Fruit fly (Drosophila melanogaster) whole organism, embryonic: ENCODE measurements around the gene P5CDh2.

Source experiments
- BEAF-32 ChIP-seq: fragments of 200-800 bp; sonication (Bioruptor generic); optimal IDR thresholded peaks from 3 replicates; lab custom pipeline; 2017; ENCODE audit warnings: missing biosample characterization, missing genetic modification characterization, mild to moderate bottlenecking, moderate library complexity, missing genetic modification reagents
- Blimp-1 ChIP-seq: fragments of 200-800 bp; sonication (Bioruptor generic); optimal IDR thresholded peaks from 3 replicates; lab custom pipeline; 2018; ENCODE audit warnings: missing biosample characterization, missing genetic modification characterization, mild to moderate bottlenecking, moderate library complexity, missing genetic modification reagents
- CG10267 ChIP-seq: fragments of 200-800 bp; sonication (Bioruptor generic); optimal IDR thresholded peaks from 2 replicates; lab custom pipeline; 2018; ENCODE audit warnings: missing biosample characterization, mild to moderate bottlenecking, missing genetic modification characterization, moderate library complexity
- CG11504 ChIP-seq: fragments of 200-800 bp; sonication (Bioruptor generic); optimal IDR thresholded peaks from 3 replicates; lab custom pipeline; 2019; ENCODE audit warnings: missing biosample characterization, mild to moderate bottlenecking, missing genetic modification characterization, moderate library complexity
- CG12104 ChIP-seq: fragments of 200-800 bp; sonication (Bioruptor generic); optimal IDR thresholded peaks from 3 replicates; lab custom pipeline; 2016; ENCODE audit warnings: missing biosample characterization, missing genetic modification characterization
- CG1233 ChIP-seq: fragments of 200-800 bp; sonication (Bioruptor generic); optimal IDR thresholded peaks from 4 replicates; lab custom pipeline; 2018; ENCODE audit warnings: missing biosample characterization, mild to moderate bottlenecking, missing genetic modification characterization
- CG15696 ChIP-seq: fragments of 200-800 bp; sonication (Bioruptor generic); optimal IDR thresholded peaks from 2 replicates; lab custom pipeline; 2019; ENCODE audit warnings: missing biosample characterization, mild to moderate bottlenecking, missing genetic modification characterization, moderate library complexity
- CG17802 ChIP-seq: fragments of 200-800 bp; sonication (Bioruptor generic); optimal IDR thresholded peaks from 2 replicates; lab custom pipeline; 2018; ENCODE audit warnings: missing biosample characterization, mild to moderate bottlenecking, missing genetic modification characterization, moderate library complexity
- CG18764 ChIP-seq: fragments of 200-800 bp; sonication (Bioruptor generic); optimal IDR thresholded peaks from 3 replicates; lab custom pipeline; 2016; ENCODE audit warnings: missing biosample characterization, missing genetic modification characterization
- CG2116 ChIP-seq: fragments of 200-800 bp; sonication (Bioruptor generic); optimal IDR thresholded peaks from 3 replicates; lab custom pipeline; 2018; ENCODE audit warnings: missing biosample characterization, mild to moderate bottlenecking, missing genetic modification characterization
- CG30020 ChIP-seq: fragments of 200-800 bp; optimal IDR thresholded peaks from 2 replicates; lab custom pipeline; 2019; ENCODE audit warnings: missing biosample characterization, mild to moderate bottlenecking, missing genetic modification characterization, moderate library complexity
- CG4328 ChIP-seq: fragments of 200-800 bp; sonication (Bioruptor generic); optimal IDR thresholded peaks from 3 replicates; lab custom pipeline; 2017; ENCODE audit warnings: missing biosample characterization, missing genetic modification reagents, missing genetic modification characterization
- CG4424 ChIP-seq: fragments of 200-800 bp; sonication (Bioruptor generic); optimal IDR thresholded peaks from 3 replicates; lab custom pipeline; 2016; ENCODE audit warnings: missing biosample characterization, missing genetic modification characterization
- CG4707 ChIP-seq: fragments of 200-800 bp; sonication (Bioruptor generic); optimal IDR thresholded peaks from 2 replicates; lab custom pipeline; 2018; ENCODE audit warnings: missing biosample characterization, mild to moderate bottlenecking, missing genetic modification characterization, moderate library complexity
- CG4820 ChIP-seq: fragments of 200-800 bp; sonication (Bioruptor generic); optimal IDR thresholded peaks from 3 replicates; lab custom pipeline; 2016; ENCODE audit warnings: missing biosample characterization, missing genetic modification characterization
- CG8944 ChIP-seq: fragments of 200-800 bp; sonication (Bioruptor generic); optimal IDR thresholded peaks from 3 replicates; lab custom pipeline; 2016; ENCODE audit warnings: missing biosample characterization, missing genetic modification characterization
- CoRest ChIP-seq: fragments of 200-800 bp; sonication (Bioruptor generic); optimal IDR thresholded peaks from 3 replicates; lab custom pipeline; 2018; ENCODE audit warnings: missing biosample characterization, mild to moderate bottlenecking, missing genetic modification characterization, moderate library complexity
- Doc3 ChIP-seq: fragments of 200-800 bp; sonication (Bioruptor generic); IDR thresholded peaks from 3 replicates; pipeline ENCODE4 v1.3.6; 2022; ENCODE audit warnings: missing biosample characterization, missing genetic modification characterization; ENCODE audit not compliant: partially characterized antibody
- Ets97D ChIP-seq: fragments of 200-800 bp; sonication (Bioruptor generic); optimal IDR thresholded peaks from 3 replicates; lab custom pipeline; 2016; ENCODE audit warnings: missing biosample characterization, missing genetic modification characterization
- Hr51 ChIP-seq, 2 experiments: fragments of 200-800 bp; sonication (Bioruptor generic); optimal IDR thresholded peaks; 2 replicates in 1 of 2; 3 replicates in 1 of 2; lab custom pipeline; 2016 to 2018; ENCODE audit warnings: missing biosample characterization in 2 of 2, missing genetic modification characterization in 2 of 2, mild to moderate bottlenecking in 1 of 2, moderate library complexity in 1 of 2
- Mad ChIP-seq: fragments of 200-800 bp; sonication (Bioruptor generic); optimal IDR thresholded peaks from 2 replicates; lab custom pipeline; 2016; ENCODE audit warnings: missing biosample characterization, missing genetic modification characterization
- Myb ChIP-seq: fragments of 200-800 bp; sonication (Bioruptor generic); optimal IDR thresholded peaks from 2 replicates; lab custom pipeline; 2016; ENCODE audit warnings: missing biosample characterization, missing genetic modification characterization
- NfI ChIP-seq: fragments of 200-800 bp; sonication (Bioruptor generic); optimal IDR thresholded peaks from 3 replicates; lab custom pipeline; 2018; ENCODE audit warnings: missing biosample characterization, mild to moderate bottlenecking, missing genetic modification characterization, moderate library complexity
- Optix ChIP-seq: fragments of 200-800 bp; sonication (Bioruptor generic); IDR thresholded peaks from 3 replicates; pipeline ENCODE4 v1.3.6; 2022; ENCODE audit warnings: missing biosample characterization, missing genetic modification characterization
- Rfx ChIP-seq: fragments of 200-800 bp; sonication (Bioruptor generic); IDR thresholded peaks from 2 replicates; pipeline ENCODE4 v1.3.6; 2022; ENCODE audit warnings: missing biosample characterization, missing genetic modification characterization
- Sox100B ChIP-seq: fragments of 200-800 bp; sonication (Bioruptor generic); optimal IDR thresholded peaks from 3 replicates; lab custom pipeline; 2018; ENCODE audit warnings: missing biosample characterization, mild to moderate bottlenecking, missing genetic modification characterization
- YL-1 ChIP-seq: fragments of 200-800 bp; sonication (Bioruptor generic); optimal IDR thresholded peaks from 3 replicates; lab custom pipeline; 2017; ENCODE audit warnings: missing biosample characterization, mild to moderate bottlenecking, missing genetic modification characterization
- ap ChIP-seq: fragments of 200-800 bp; sonication (Bioruptor generic); IDR thresholded peaks from 2 replicates; pipeline ENCODE4 v1.3.6; 2022; ENCODE audit warnings: missing biosample characterization, missing genetic modification characterization
- ash1 ChIP-seq: fragments of 200-800 bp; sonication (Bioruptor generic); optimal IDR thresholded peaks from 2 replicates; lab custom pipeline; 2018; ENCODE audit warnings: missing biosample characterization, mild to moderate bottlenecking, missing genetic modification characterization
- br ChIP-seq: fragments of >200 bp; optimal IDR thresholded peaks from 2 replicates; lab custom pipeline; 2017
- cad ChIP-seq: fragments of >200 bp; optimal IDR thresholded peaks from 2 replicates; lab custom pipeline; 2017; ENCODE audit warnings: missing biosample characterization, missing genetic modification characterization
- chn ChIP-seq: fragments of 200-800 bp; sonication (Bioruptor generic); optimal IDR thresholded peaks from 2 replicates; lab custom pipeline; 2016; ENCODE audit warnings: missing biosample characterization, missing genetic modification characterization
- corto ChIP-seq: fragments of 200-800 bp; sonication (Bioruptor generic); optimal IDR thresholded peaks from 2 replicates; lab custom pipeline; 2016; ENCODE audit warnings: missing biosample characterization, mild to moderate bottlenecking, missing genetic modification characterization, moderate library complexity
- croc ChIP-seq: fragments of 200-800 bp; sonication (Bioruptor generic); conservative IDR thresholded peaks from 3 replicates; pipeline ENCODE4 v1.3.6; 2022; ENCODE audit warnings: missing biosample characterization, missing genetic modification characterization
- gcm ChIP-seq: fragments of 200-800 bp; sonication (Bioruptor generic); optimal IDR thresholded peaks from 2 replicates; lab custom pipeline; 2019; ENCODE audit warnings: missing biosample characterization, mild to moderate bottlenecking, missing genetic modification characterization, moderate library complexity
- gem ChIP-seq: fragments of 200-800 bp; sonication (Bioruptor generic); optimal IDR thresholded peaks from 2 replicates; lab custom pipeline; 2019; ENCODE audit warnings: missing biosample characterization, mild to moderate bottlenecking, missing genetic modification characterization, moderate library complexity
- gt ChIP-seq: fragments of 200-800 bp; sonication (Bioruptor generic); IDR thresholded peaks from 2 replicates; pipeline ENCODE4 v1.3.6; 2022; ENCODE audit warnings: missing biosample characterization, missing genetic modification characterization
- her ChIP-seq: fragments of 200-800 bp; sonication (Bioruptor generic); optimal IDR thresholded peaks from 2 replicates; lab custom pipeline; 2016; ENCODE audit warnings: missing biosample characterization, missing genetic modification characterization
- lmd ChIP-seq: fragments of 200-800 bp; sonication (Bioruptor generic); IDR thresholded peaks from 2 replicates; pipeline ENCODE4 v1.3.6; 2022; ENCODE audit warnings: missing biosample characterization, missing genetic modification characterization
- luna ChIP-seq: fragments of 200-800 bp; sonication (Bioruptor generic); optimal IDR thresholded peaks from 2 replicates; lab custom pipeline; 2016; ENCODE audit warnings: missing biosample characterization, missing genetic modification characterization
- mirr ChIP-seq: fragments of 200-800 bp; sonication (Bioruptor generic); optimal IDR thresholded peaks from 3 replicates; lab custom pipeline; 2018; ENCODE audit warnings: missing biosample characterization, mild to moderate bottlenecking, missing genetic modification characterization
- p53 ChIP-seq: fragments of 200-800 bp; sonication (Bioruptor generic); optimal IDR thresholded peaks from 2 replicates; lab custom pipeline; 2016; ENCODE audit warnings: missing biosample characterization, missing genetic modification characterization
- pita ChIP-seq: fragments of 200-800 bp; sonication (Bioruptor generic); optimal IDR thresholded peaks from 2 replicates; lab custom pipeline; 2017; ENCODE audit warnings: missing biosample characterization, mild to moderate bottlenecking, missing genetic modification characterization
- pnt ChIP-seq: fragments of 200-800 bp; sonication (Bioruptor generic); optimal IDR thresholded peaks from 3 replicates; lab custom pipeline; 2016; ENCODE audit warnings: missing biosample characterization, missing genetic modification characterization
- psq ChIP-seq: fragments of 200-800 bp; sonication (Bioruptor generic); optimal IDR thresholded peaks from 2 replicates; lab custom pipeline; 2017; ENCODE audit warnings: missing biosample characterization, missing genetic modification characterization
- tgo ChIP-seq: fragments of 200-800 bp; sonication (Bioruptor generic); IDR thresholded peaks from 3 replicates; pipeline ENCODE4 v1.3.6; 2022; ENCODE audit warnings: missing biosample characterization, missing genetic modification characterization
- tin ChIP-seq: fragments of 200-800 bp; sonication (Bioruptor generic); optimal IDR thresholded peaks from 3 replicates; lab custom pipeline; 2016; ENCODE audit warnings: missing biosample characterization, missing genetic modification characterization
- tio ChIP-seq: fragments of 200-800 bp; sonication (Bioruptor generic); optimal IDR thresholded peaks from 2 replicates; lab custom pipeline; 2017; ENCODE audit warnings: missing biosample characterization, missing genetic modification characterization, inconsistent platforms
- tll ChIP-seq, 2 experiments: fragments of 200-800 bp in 1 of 2; fragments of >200 bp in 1 of 2; sonication (Bioruptor generic) in 1 of 2; optimal IDR thresholded peaks; 2 replicates each; lab custom pipeline; 2017 to 2019; ENCODE audit warnings: missing biosample characterization in 2 of 2, missing genetic modification characterization in 2 of 2, mild to moderate bottlenecking in 1 of 2, moderate library complexity in 1 of 2

The P5CDh2 gene

DNA sequence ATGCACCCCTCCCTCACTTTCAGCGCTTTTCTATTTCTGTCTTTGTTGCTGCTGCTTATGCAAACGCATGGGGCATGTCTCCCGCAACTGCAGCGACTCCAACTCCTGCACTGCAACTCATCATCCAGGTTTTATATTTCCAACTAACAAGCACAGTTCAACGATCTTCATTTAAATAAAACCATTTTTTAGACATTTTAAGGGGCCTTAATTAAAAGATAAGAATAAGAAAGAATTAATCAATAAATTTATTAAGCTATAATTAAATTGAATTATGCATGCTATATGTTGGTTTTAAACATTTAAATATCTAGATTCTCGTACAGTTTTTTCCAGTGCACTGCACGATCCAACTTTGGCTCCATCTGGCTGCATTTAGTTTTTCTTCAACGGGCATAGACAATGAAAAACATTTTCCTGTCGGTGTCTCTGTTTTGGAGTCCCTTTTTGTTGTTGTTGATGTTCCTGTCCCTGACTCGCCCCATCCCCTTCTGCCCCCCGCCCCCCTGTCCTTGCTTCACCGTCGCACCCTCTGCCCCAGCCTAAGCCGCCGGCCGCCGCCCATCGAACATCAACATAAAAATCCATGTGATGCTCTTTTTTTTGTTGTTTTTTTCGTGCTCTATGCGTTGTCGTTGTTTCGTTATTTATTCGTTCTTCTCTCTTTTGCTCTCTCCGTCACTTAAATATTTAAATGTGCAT, 48.8 kb upstream of the P5CDh2 start (continued):
- TF ChIP-seq luna (no peak), pnt (no peak), CG11504 (tag; lab: Kevin White, UChicago) (peak; percentile 69), pita (GFP tag; lab: Kevin White, UChicago) (no peak), croc (GFP tag; lab: Robert Waterston, UW) (peak; percentile 77), ap (peak; percentile 37), BEAF-32 (GFP tag; lab: Kevin White, UChicago) (no peak), mirr (GFP tag; lab: Kevin White, UChicago) (no peak), Myb (GFP tag; lab: Kevin White, UChicago) (no peak), CG2116 (GFP tag; lab: Kevin White, UChicago) (peak; percentile 2), CG17802 (tag; lab: Kevin White, UChicago) (peak; percentile 9), YL-1 (GFP tag; lab: Kevin White, UChicago) (peak; percentile 36), CG4820 (GFP tag; lab: Kevin White, UChicago) (peak; percentile 68), psq (peak; percentile 31), gem (peak; percentile 92), CG12104 (GFP tag; lab: Kevin White, UChicago) (no peak), CG4424 (GFP tag; lab: Kevin White, UChicago) (peak; percentile 86), chn (peak; percentile 4), Ets97D (GFP tag; lab: Kevin White, UChicago) (no peak), tgo (peak; percentile 52; the same call in 1 of the 3 replicates), lmd (GFP tag; lab: Robert Waterston, UW) (peak; percentile 60; the same call in 1 of the 2 replicates), CG30020 (tag; lab: Kevin White, UChicago) (peak; percentile 63), Doc3 (GFP tag; lab: Robert Waterston, UW) (no peak), CG8944 (GFP tag; lab: Kevin White, UChicago) (no peak), CoRest (tag; lab: Kevin White, UChicago) (peak; percentile 81), corto (no peak), her (GFP tag; lab: Kevin White, UChicago) (no peak), ash1 (GFP tag; lab: Kevin White, UChicago) (no peak), tll (GFP tag; optimal IDR thresholded peaks at IDR 0.05; lab: Kevin White, UChicago) (no peak), Optix (GFP tag; lab: Robert Waterston, UW) (no peak), Blimp-1 (GFP tag; lab: Kevin White, UChicago) (peak; percentile 88), CG4328 (GFP tag; lab: Kevin White, UChicago) (peak; percentile 35), Hr51 (GFP tag; optimal IDR thresholded peaks at IDR 0.05; lab: Kevin White, UChicago) (peak in 1 of 2 experiments; percentile 21), tio (peak; percentile 62), CG4707 (GFP tag; lab: Kevin White, UChicago) (peak; percentile 58), CG18764 (GFP tag; lab: Kevin White, UChicago) (peak; percentile 27), CG1233 (GFP tag; lab: Kevin White, UChicago) (peak; percentile 26), Rfx (GFP tag; lab: Robert Waterston, UW) (no peak), br (lab: Kevin White, UChicago) (no peak), Mad (GFP tag; lab: Kevin White, UChicago) (no peak), NfI (GFP tag; lab: Kevin White, UChicago) (no peak), cad (GFP tag; lab: Kevin White, UChicago) (no peak), CG15696 (tag; lab: Kevin White, UChicago) (peak; percentile 82), gcm (GFP tag; lab: Kevin White, UChicago) (peak; percentile 87), p53 (GFP tag; lab: Kevin White, UChicago) (no peak), CG10267 (tag; lab: Kevin White, UChicago) (peak; percentile 87), gt (peak; percentile 44; the same call in 1 of the 2 replicates), tin (GFP tag; lab: Kevin White, UChicago) (peak; percentile 72), Sox100B (peak; percentile 76)
